Worm (Caenorhabditis elegans): ENCODE measurements around the gene K01A2.4.

The K01A2.4 gene

ce11 chrII:320783-321182 is 13.5 kb downstream of the K01A2.4 start:
- no peak for TF ChIP-seq ref-2 (tag; optimal IDR thresholded peaks at IDR 0.05)
- TF ChIP-seq rnt-1 (tag; optimal IDR thresholded peaks at IDR 0.05): no peak
- no peak for TF ChIP-seq pros-1 (tag; optimal IDR thresholded peaks at IDR 0.05)
- no peak for TF ChIP-seq unc-3 (GFP tag; conservative IDR thresholded peaks at IDR 0.05)
- TF ChIP-seq unc-3 (tag; optimal IDR thresholded peaks at IDR 0.05): no peak
- TF ChIP-seq F13H6.1 (tag; optimal IDR thresholded peaks at IDR 0.05): no peak

ce11 chrII:321183-321582 is 13.9 kb downstream of the K01A2.4 start:
- TF ChIP-seq lim-6 (tag; optimal IDR thresholded peaks at IDR 0.05) (no peak), ahr-1 (tag; optimal IDR thresholded peaks at IDR 0.05) (no peak), sox-2 (GFP tag; IDR thresholded peaks at IDR 0.05) (no peak), odd-2 (tag; optimal IDR thresholded peaks at IDR 0.05) (no peak), tbx-2 (tag; optimal IDR thresholded peaks at IDR 0.05) (no peak)

- TF ChIP-seq ref-2 (tag; optimal IDR thresholded peaks at IDR 0.05): no peak
- peak; percentile 56 for TF ChIP-seq nfya-1 (tag; optimal IDR thresholded peaks at IDR 0.05)
- peak; percentile 54 for TF ChIP-seq unc-42 (tag; optimal IDR thresholded peaks at IDR 0.05)
- TF ChIP-seq lin-11 (tag; optimal IDR thresholded peaks at IDR 0.05): no peak
- TF ChIP-seq rnt-1 (tag; optimal IDR thresholded peaks at IDR 0.05): no peak
- peak; percentile 23 for TF ChIP-seq tbx-2 (tag; optimal IDR thresholded peaks at IDR 0.05)
- TF ChIP-seq ceh-18 (tag; optimal IDR thresholded peaks at IDR 0.05): no peak
- TF ChIP-seq elt-2 (tag; optimal IDR thresholded peaks at IDR 0.05): no peak
- TF ChIP-seq ceh-48 (tag; optimal IDR thresholded peaks at IDR 0.05): no peak
- TF ChIP-seq hlh-13 (GFP tag; optimal IDR thresholded peaks at IDR 0.05): no peak
- no peak for TF ChIP-seq ceh-22 (tag; optimal IDR thresholded peaks at IDR 0.05)
- TF ChIP-seq hlh-30 (tag; optimal IDR thresholded peaks at IDR 0.05; ENCODE audit: insufficient read depth): peak; percentile 63
- no peak for TF ChIP-seq ceh-30 (tag; optimal IDR thresholded peaks at IDR 0.05)
- TF ChIP-seq F13H6.1 (tag; optimal IDR thresholded peaks at IDR 0.05): no peak
- TF ChIP-seq pag-3 (tag; optimal IDR thresholded peaks at IDR 0.05; ENCODE audit: borderline replicate concordance): no peak
- TF ChIP-seq lim-6 (tag; optimal IDR thresholded peaks at IDR 0.05): no peak
- no peak for TF ChIP-seq dmd-4 (tag; optimal IDR thresholded peaks at IDR 0.05; ENCODE audit: borderline replicate concordance)
- no peak for TF ChIP-seq ceh-6 (GFP tag; optimal IDR thresholded peaks at IDR 0.05)
- TF ChIP-seq ceh-14 (tag; optimal IDR thresholded peaks at IDR 0.05): no peak
- TF ChIP-seq hlh-6 (tag; optimal IDR thresholded peaks at IDR 0.05): peak; percentile 21
- no peak for TF ChIP-seq ceh-45 (GFP tag; IDR thresholded peaks at IDR 0.05)
- no peak for TF ChIP-seq C38D4.7 (GFP tag; optimal IDR thresholded peaks at IDR 0.05)
- no peak for TF ChIP-seq nhr-232 (tag; optimal IDR thresholded peaks at IDR 0.05)
- TF ChIP-seq madf-2 (tag; optimal IDR thresholded peaks at IDR 0.05): no peak
- TF ChIP-seq T23F11.4 (GFP tag; optimal IDR thresholded peaks at IDR 0.05): no peak
- TF ChIP-seq fax-1 (tag; optimal IDR thresholded peaks at IDR 0.05): no peak
- TF ChIP-seq ztf-16 (tag; optimal IDR thresholded peaks at IDR 0.05): no peak
- TF ChIP-seq odd-2 (tag; optimal IDR thresholded peaks at IDR 0.05): no peak
- no peak for TF ChIP-seq pha-4 (tag; optimal IDR thresholded peaks at IDR 0.05)
- no peak for TF ChIP-seq che-1 (tag; optimal IDR thresholded peaks at IDR 0.05)
- TF ChIP-seq sdc-2 (tag; optimal IDR thresholded peaks at IDR 0.05): peak; percentile 12
- TF ChIP-seq ceh-9 (tag; optimal IDR thresholded peaks at IDR 0.05): no peak
- peak; percentile 47 for TF ChIP-seq ceh-31 (tag; optimal IDR thresholded peaks at IDR 0.05)
- TF ChIP-seq ceh-2 (tag; optimal IDR thresholded peaks at IDR 0.05): no peak
Observed at ce11 chrII:323048-323776, 16.0 kb downstream of the K01A2.4 start, which contains the start of gene K01A2.10. Gene K01A2.10 (minus strand): TSS chrII:323098.

All from whole organism, late embryonic.